Fruit fly (Drosophila melanogaster) whole organism, embryonic: ENCODE measurements around the gene CG4942.

Experiments
- Blimp-1 ChIP-seq: fragments of 200-800 bp; sonication (Bioruptor generic); optimal IDR thresholded peaks from 3 replicates; lab custom pipeline; 2018; ENCODE audit warnings: missing biosample characterization, missing genetic modification characterization, mild to moderate bottlenecking, moderate library complexity, missing genetic modification reagents
- CG12391 ChIP-seq: fragments of 200-800 bp; sonication (Bioruptor generic); optimal IDR thresholded peaks from 3 replicates; lab custom pipeline; 2018; ENCODE audit warnings: missing biosample characterization, mild to moderate bottlenecking, missing genetic modification characterization, moderate library complexity
- CG13296 ChIP-seq: fragments of 200-800 bp; sonication (Bioruptor generic); optimal IDR thresholded peaks from 3 replicates; lab custom pipeline; 2018; ENCODE audit warnings: missing biosample characterization, mild to moderate bottlenecking, missing genetic modification characterization
- CG15479 ChIP-seq: fragments of 200-800 bp; sonication (Bioruptor generic); optimal IDR thresholded peaks from 3 replicates; lab custom pipeline; 2019; ENCODE audit warnings: missing biosample characterization, mild to moderate bottlenecking, missing genetic modification characterization, moderate library complexity
- CG15696 ChIP-seq: fragments of 200-800 bp; sonication (Bioruptor generic); optimal IDR thresholded peaks from 2 replicates; lab custom pipeline; 2019; ENCODE audit warnings: missing biosample characterization, mild to moderate bottlenecking, missing genetic modification characterization, moderate library complexity
- CG17385 ChIP-seq: fragments of 200-800 bp; sonication (Bioruptor generic); optimal IDR thresholded peaks from 3 replicates; lab custom pipeline; 2018; ENCODE audit warnings: missing biosample characterization, mild to moderate bottlenecking, missing genetic modification characterization
- CG2678 ChIP-seq: fragments of 200-800 bp; sonication (Bioruptor generic); optimal IDR thresholded peaks from 3 replicates; lab custom pipeline; 2019; ENCODE audit warnings: missing biosample characterization, mild to moderate bottlenecking, missing genetic modification characterization, moderate library complexity
- CG32532 ChIP-seq: fragments of 200-800 bp; sonication (Bioruptor generic); IDR thresholded peaks from 2 replicates; pipeline ENCODE4 v1.3.6; 2022; ENCODE audit warnings: missing biosample characterization, missing genetic modification characterization
- CG33213 ChIP-seq: fragments of 200-800 bp; sonication (Bioruptor generic); optimal IDR thresholded peaks from 3 replicates; lab custom pipeline; 2016; ENCODE audit warnings: missing biosample characterization, missing genetic modification characterization
- CG4617 ChIP-seq: fragments of 200-800 bp; sonication (Bioruptor generic); optimal IDR thresholded peaks from 3 replicates; lab custom pipeline; 2016; ENCODE audit warnings: missing biosample characterization, missing genetic modification characterization, borderline replicate concordance
- CG7271 ChIP-seq: fragments of 200-800 bp; sonication (Bioruptor generic); optimal IDR thresholded peaks from 2 replicates; lab custom pipeline; 2018; ENCODE audit warnings: missing biosample characterization, mild to moderate bottlenecking, missing genetic modification characterization, moderate library complexity
- CG7786 ChIP-seq: fragments of 200-800 bp; sonication (Bioruptor generic); optimal IDR thresholded peaks from 2 replicates; lab custom pipeline; 2016; ENCODE audit warnings: missing biosample characterization, missing genetic modification characterization
- CG9876 ChIP-seq: fragments of 200-800 bp; sonication (Bioruptor generic); optimal IDR thresholded peaks from 2 replicates; lab custom pipeline; 2016; ENCODE audit warnings: missing biosample characterization, missing genetic modification characterization
- D ChIP-seq, 2 experiments: fragments of 200-800 bp in 1 of 2; fragments of >200 bp in 1 of 2; sonication (Bioruptor generic) in 1 of 2; optimal IDR thresholded peaks; 2 replicates in 1 of 2; 3 replicates in 1 of 2; lab custom pipeline; 2017; ENCODE audit warnings: mild to moderate bottlenecking in 1 of 2, missing biosample characterization in 1 of 2, missing genetic modification characterization in 1 of 2, missing genetic modification reagents in 1 of 2
- Dad ChIP-seq: fragments of 200-800 bp; sonication (Bioruptor generic); optimal IDR thresholded peaks from 3 replicates; lab custom pipeline; 2016; ENCODE audit warnings: missing biosample characterization, missing genetic modification characterization
- Dfd ChIP-seq, 2 experiments: fragments of >200 bp; optimal IDR thresholded peaks; 2 replicates each; lab custom pipeline; 2017; ENCODE audit warnings: missing biosample characterization in 2 of 2, missing genetic modification characterization in 2 of 2
- Dip3 ChIP-seq: fragments of 200-800 bp; sonication (Bioruptor generic); optimal IDR thresholded peaks from 3 replicates; lab custom pipeline; 2016; ENCODE audit warnings: missing biosample characterization, missing genetic modification characterization
- Ets65A ChIP-seq: fragments of 200-800 bp; sonication (Bioruptor generic); peaks from one replicate; lab custom pipeline; 2016; ENCODE audit warnings: missing biosample characterization, missing genetic modification characterization
- H15 ChIP-seq: fragments of 200-800 bp; sonication (Bioruptor generic); IDR thresholded peaks from 3 replicates; pipeline ENCODE4 v1.3.6; 2022; ENCODE audit warnings: missing biosample characterization, missing genetic modification characterization
- HmgD ChIP-seq: fragments of 200-800 bp; sonication (Bioruptor generic); optimal IDR thresholded peaks from 3 replicates; lab custom pipeline; 2016; ENCODE audit warnings: missing biosample characterization, missing genetic modification characterization
- Hr3 ChIP-seq: fragments of 200-800 bp; sonication (Bioruptor generic); optimal IDR thresholded peaks from 3 replicates; lab custom pipeline; 2016; ENCODE audit warnings: missing biosample characterization, missing genetic modification characterization
- Hsf ChIP-seq: fragments of 200-800 bp; sonication (Bioruptor generic); optimal IDR thresholded peaks from 3 replicates; lab custom pipeline; 2016; ENCODE audit warnings: missing biosample characterization, missing genetic modification characterization
- Kr ChIP-seq: fragments of 200-800 bp; sonication (Bioruptor generic); optimal IDR thresholded peaks from 2 replicates; lab custom pipeline; 2017; ENCODE audit warnings: missing biosample characterization, mild to moderate bottlenecking, missing genetic modification characterization
- Lpt ChIP-seq: fragments of >200 bp; optimal IDR thresholded peaks from 2 replicates; lab custom pipeline; 2018; ENCODE audit warnings: missing biosample characterization, missing genetic modification characterization
- MBD-R2 ChIP-seq: fragments of 200-800 bp; sonication (Bioruptor generic); IDR thresholded peaks from 2 replicates; pipeline ENCODE4 v1.3.6; 2022; ENCODE audit warnings: missing biosample characterization, missing genetic modification characterization
- Med ChIP-seq: fragments of 200-800 bp; sonication (Bioruptor generic); peaks from one replicate; lab custom pipeline; 2016; ENCODE audit warnings: missing biosample characterization, missing genetic modification characterization, mild to moderate bottlenecking, inconsistent platforms, moderate library complexity
- NK7.1 ChIP-seq: fragments of 200-800 bp; sonication (Bioruptor generic); optimal IDR thresholded peaks from 3 replicates; lab custom pipeline; 2016; ENCODE audit warnings: missing biosample characterization, missing genetic modification characterization
- Sox102F ChIP-seq: fragments of 200-800 bp; sonication (Bioruptor generic); optimal IDR thresholded peaks from 2 replicates; lab custom pipeline; 2018; ENCODE audit warnings: missing biosample characterization, mild to moderate bottlenecking, missing genetic modification characterization, moderate library complexity
- Sry-δ ChIP-seq: fragments of 200-800 bp; sonication (Bioruptor generic); optimal IDR thresholded peaks from 2 replicates; lab custom pipeline; 2016; ENCODE audit warnings: missing biosample characterization, missing genetic modification characterization
- al ChIP-seq: fragments of 200-800 bp; sonication (Bioruptor generic); IDR thresholded peaks from 2 replicates; pipeline ENCODE4 v1.3.6; 2022; ENCODE audit warnings: missing biosample characterization, missing genetic modification characterization
- cad ChIP-seq: fragments of >200 bp; optimal IDR thresholded peaks from 2 replicates; lab custom pipeline; 2017; ENCODE audit warnings: missing biosample characterization, missing genetic modification characterization
- da ChIP-seq: fragments of 200-800 bp; sonication (Bioruptor generic); optimal IDR thresholded peaks from 2 replicates; lab custom pipeline; 2016; ENCODE audit warnings: missing biosample characterization, missing genetic modification characterization
- danr ChIP-seq: fragments of 200-800 bp; sonication (Bioruptor generic); IDR thresholded peaks from 2 replicates; pipeline ENCODE4 v1.3.6; 2022; ENCODE audit warnings: missing biosample characterization, missing genetic modification characterization
- dati ChIP-seq: fragments of 200-800 bp; sonication (Bioruptor generic); IDR thresholded peaks from 2 replicates; pipeline ENCODE4 v1.3.6; 2022; ENCODE audit warnings: missing biosample characterization, missing genetic modification characterization
- dmrt99B ChIP-seq: fragments of 200-800 bp; sonication (Bioruptor generic); optimal IDR thresholded peaks from 2 replicates; lab custom pipeline; 2018; ENCODE audit warnings: missing biosample characterization, mild to moderate bottlenecking, missing genetic modification characterization, moderate library complexity
- eve ChIP-seq, 2 experiments: fragments of >200 bp; optimal IDR thresholded peaks; 2 replicates each; lab custom pipeline; 2017; ENCODE audit warnings: missing biosample characterization in 2 of 2, missing genetic modification characterization in 2 of 2
- fru ChIP-seq: fragments of >200 bp; optimal IDR thresholded peaks from 2 replicates; lab custom pipeline; 2017
- fu2 ChIP-seq: fragments of 200-800 bp; sonication (Bioruptor generic); optimal IDR thresholded peaks from 2 replicates; lab custom pipeline; 2016; ENCODE audit warnings: missing biosample characterization, missing genetic modification characterization
- hbn ChIP-seq: fragments of 200-800 bp; sonication (Bioruptor generic); IDR thresholded peaks from 2 replicates; pipeline ENCODE4 v1.3.6; 2022; ENCODE audit warnings: missing biosample characterization, missing genetic modification characterization; ENCODE audit not compliant: partially characterized antibody
- hth ChIP-seq: fragments of >200 bp; optimal IDR thresholded peaks from 2 replicates; lab custom pipeline; 2017; ENCODE audit warnings: inconsistent platforms
- lola ChIP-seq, 3 experiments: fragments of >200 bp in 2 of 3; fragments of 200-800 bp in 1 of 3; sonication (Bioruptor generic) in 1 of 3; optimal IDR thresholded peaks; 2 replicates each; lab custom pipeline; 2017 to 2019; ENCODE audit warnings: missing biosample characterization in 3 of 3, missing genetic modification characterization in 3 of 3, mild to moderate bottlenecking in 1 of 3, moderate library complexity in 1 of 3
- nmo ChIP-seq: fragments of 200-800 bp; sonication (Bioruptor generic); optimal IDR thresholded peaks from 2 replicates; lab custom pipeline; 2018; ENCODE audit warnings: missing biosample characterization, mild to moderate bottlenecking, missing genetic modification characterization, moderate library complexity
- pb ChIP-seq: fragments of 200-800 bp; sonication (Bioruptor generic); optimal IDR thresholded peaks from 3 replicates; lab custom pipeline; 2016; ENCODE audit warnings: missing biosample characterization, missing genetic modification characterization
- pho ChIP-seq: fragments of 200-800 bp; sonication (Bioruptor generic); optimal IDR thresholded peaks from 2 replicates; lab custom pipeline; 2016; ENCODE audit warnings: missing biosample characterization, missing genetic modification characterization
- pros ChIP-seq: fragments of 200-800 bp; sonication (Bioruptor generic); optimal IDR thresholded peaks from 3 replicates; lab custom pipeline; 2019; ENCODE audit warnings: missing biosample characterization, mild to moderate bottlenecking, missing genetic modification characterization, moderate library complexity
- pum ChIP-seq: fragments of 200-800 bp; sonication (Bioruptor generic); optimal IDR thresholded peaks from 2 replicates; lab custom pipeline; 2016; ENCODE audit warnings: missing biosample characterization, missing genetic modification characterization
- sens ChIP-seq: fragments of 200-800 bp; sonication (Bioruptor generic); peaks from one replicate; lab custom pipeline; 2016; ENCODE audit warnings: missing biosample characterization, missing genetic modification characterization
- stwl ChIP-seq: fragments of 200-800 bp; sonication (Bioruptor generic); optimal IDR thresholded peaks from 3 replicates; lab custom pipeline; 2018; ENCODE audit warnings: missing biosample characterization, mild to moderate bottlenecking, missing genetic modification characterization, moderate library complexity
- sug ChIP-seq: fragments of 200-800 bp; optimal IDR thresholded peaks from 2 replicates; lab custom pipeline; 2019; ENCODE audit warnings: missing biosample characterization, mild to moderate bottlenecking, missing genetic modification characterization, moderate library complexity
- tll ChIP-seq, 2 experiments: fragments of 200-800 bp in 1 of 2; fragments of >200 bp in 1 of 2; sonication (Bioruptor generic) in 1 of 2; optimal IDR thresholded peaks; 2 replicates each; lab custom pipeline; 2017 to 2019; ENCODE audit warnings: missing biosample characterization in 2 of 2, missing genetic modification characterization in 2 of 2, mild to moderate bottlenecking in 1 of 2, moderate library complexity in 1 of 2
- twi ChIP-seq: fragments of 200-800 bp; optimal IDR thresholded peaks from 2 replicates; lab custom pipeline; 2019; ENCODE audit warnings: missing biosample characterization, mild to moderate bottlenecking, missing genetic modification characterization, moderate library complexity
- vvl ChIP-seq: fragments of 200-800 bp; sonication (Bioruptor generic); IDR thresholded peaks from 2 replicates; pipeline ENCODE4 v1.3.6; 2022; ENCODE audit warnings: missing biosample characterization, missing genetic modification characterization
- zen ChIP-seq: fragments of 200-800 bp; sonication (Bioruptor generic); optimal IDR thresholded peaks from 3 replicates; lab custom pipeline; 2018; ENCODE audit warnings: missing biosample characterization, mild to moderate bottlenecking, missing genetic modification characterization, moderate library complexity

The CG4942 gene

dm6 chr3L:9029183-9029789, 43.6 kb upstream of the CG4942 start:
- TF ChIP-seq danr = no peak
- TF ChIP-seq MBD-R2 (GFP tag; lab: Robert Waterston, UW) = no peak
- no peak for TF ChIP-seq pros (GFP tag; lab: Kevin White, UChicago)
- TF ChIP-seq CG9876 = no peak
- no peak for TF ChIP-seq NK7.1 (GFP tag; lab: Kevin White, UChicago)
- no peak for TF ChIP-seq al (GFP tag; lab: Robert Waterston, UW)
- no peak for TF ChIP-seq da
- TF ChIP-seq CG32532 (GFP tag; lab: Robert Waterston, UW) = no peak
- no peak for TF ChIP-seq CG15696 (tag; lab: Kevin White, UChicago)
- TF ChIP-seq Dip3 (GFP tag; lab: Kevin White, UChicago) = no peak
- peak; percentile 99 for TF ChIP-seq zen (tag; lab: Kevin White, UChicago)
- no peak for TF ChIP-seq Sry-δ (GFP tag; lab: Kevin White, UChicago)
- no peak for TF ChIP-seq stwl
- TF ChIP-seq fru (lab: Kevin White, UChicago) = no peak
- TF ChIP-seq CG15479 (GFP tag; lab: Kevin White, UChicago) = peak; percentile 55
- TF ChIP-seq CG4617 (GFP tag; lab: Kevin White, UChicago) = no peak
- TF ChIP-seq CG33213 = no peak
- no peak for TF ChIP-seq CG13296 (GFP tag; lab: Kevin White, UChicago)
- peak; percentile 87 for TF ChIP-seq CG7271 (tag; lab: Kevin White, UChicago)
- peak in 1 of 2 experiments; percentile 98 for TF ChIP-seq tll (GFP tag; optimal IDR thresholded peaks at IDR 0.05; lab: Kevin White, UChicago)
- TF ChIP-seq Ets65A (GFP tag; lab: Kevin White, UChicago) = peak; percentile 57
- TF ChIP-seq twi (tag; lab: Kevin White, UChicago) = peak; percentile 42
- no peak for TF ChIP-seq Dfd (GFP tag; optimal IDR thresholded peaks at IDR 0.05; lab: Kevin White, UChicago)
- TF ChIP-seq pum = no peak
- no peak for TF ChIP-seq dati (GFP tag; lab: Robert Waterston, UW)
- TF ChIP-seq CG17385 (GFP tag; lab: Kevin White, UChicago) = no peak
- no peak for TF ChIP-seq CG7786 (GFP tag; lab: Kevin White, UChicago)
- no peak for TF ChIP-seq fu2 (GFP tag; lab: Kevin White, UChicago)
- TF ChIP-seq pho (GFP tag; lab: Kevin White, UChicago) = no peak
- no peak for TF ChIP-seq Hr3
- no peak for TF ChIP-seq sens (GFP tag; lab: Kevin White, UChicago)
- TF ChIP-seq HmgD (GFP tag; lab: Kevin White, UChicago) = no peak
- no peak for TF ChIP-seq Dad (GFP tag; lab: Kevin White, UChicago)
- TF ChIP-seq sug = no peak
- no peak for TF ChIP-seq Lpt (GFP tag; lab: Kevin White, UChicago)
- TF ChIP-seq Med (GFP tag; lab: Kevin White, UChicago) = peak; percentile 48
- no peak for TF ChIP-seq H15 (GFP tag; lab: Robert Waterston, UW)
- TF ChIP-seq Kr (GFP tag; lab: Kevin White, UChicago) = peak; percentile 50
- no peak for TF ChIP-seq pb (GFP tag; lab: Kevin White, UChicago)
- TF ChIP-seq hbn (GFP tag; lab: Robert Waterston, UW) = no peak
- peak; percentile 99 for TF ChIP-seq cad (GFP tag; lab: Kevin White, UChicago)
- no peak for TF ChIP-seq hth (lab: Kevin White, UChicago)

dm6 chr3L:9032871-9033270, 40.0 kb upstream of the CG4942 start:
- 0 out of 2 replicates have a peak, but pooled peaks have one; percentile 15 for TF ChIP-seq vvl (GFP tag; lab: Robert Waterston, UW)
- peak in 1 of 2 experiments; percentile 56 for TF ChIP-seq eve (GFP tag; optimal IDR thresholded peaks at IDR 0.05; lab: Kevin White, UChicago)
- peak; percentile 35 for TF ChIP-seq Blimp-1
- TF ChIP-seq Sox102F (GFP tag; lab: Kevin White, UChicago) = peak; percentile 32
- peak; percentile 28 for TF ChIP-seq dmrt99B
- TF ChIP-seq Hsf (GFP tag; lab: Kevin White, UChicago) = peak; percentile 17
- peak in 1 of 3 experiments; percentile 45 for TF ChIP-seq lola (GFP tag; optimal IDR thresholded peaks at IDR 0.05; lab: Kevin White, UChicago)
- peak; percentile 42 for TF ChIP-seq nmo (GFP tag; lab: Kevin White, UChicago)
- TF ChIP-seq CG12391 = peak; percentile 38
- TF ChIP-seq D (optimal IDR thresholded peaks at IDR 0.05; lab: Kevin White, UChicago) = no peak
- peak; percentile 40 for TF ChIP-seq D (GFP tag; optimal IDR thresholded peaks at IDR 0.05; lab: Kevin White, UChicago)
- TF ChIP-seq CG2678 (tag; lab: Kevin White, UChicago) = peak; percentile 35
